Worm (Caenorhabditis elegans): ENCODE data around the gene col-106.

DNA sequence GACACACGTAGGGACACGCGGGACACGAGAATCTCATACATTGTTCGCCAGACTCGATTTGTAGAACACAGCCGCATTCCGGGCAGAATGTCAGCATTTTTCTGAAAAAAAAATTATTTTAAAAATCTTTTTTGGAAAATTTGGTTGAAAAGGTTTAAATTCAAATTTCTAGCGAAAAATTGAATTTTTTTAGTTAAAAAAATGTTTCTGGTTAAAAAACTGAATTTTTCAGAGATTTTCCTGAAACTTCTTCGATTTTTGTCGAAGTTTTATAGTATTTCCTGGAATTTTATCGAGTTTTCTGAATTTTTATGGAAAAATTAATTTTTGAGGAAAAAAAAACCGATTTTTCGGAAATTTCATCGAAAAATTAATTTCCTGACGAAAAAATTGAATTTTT is 50.6 kb downstream of the col-106 start, which contains the start of gene rpc-11:
- TF ChIP-seq ceh-82 (tag; optimal IDR thresholded peaks at IDR 0.05) = no peak
- no peak for TF ChIP-seq ZK546.5 (tag; optimal IDR thresholded peaks at IDR 0.05)
- TF ChIP-seq lin-39 (tag; optimal IDR thresholded peaks at IDR 0.05) = no peak
- TF ChIP-seq nhr-237 (tag; optimal IDR thresholded peaks at IDR 0.05) = no peak
- no peak for TF ChIP-seq mdl-1 (tag; optimal IDR thresholded peaks at IDR 0.05)
- TF ChIP-seq skn-1 (tag; optimal IDR thresholded peaks at IDR 0.05) = no peak
- no peak for TF ChIP-seq nhr-12 (tag; optimal IDR thresholded peaks at IDR 0.05)
- no peak for TF ChIP-seq nhr-11 (tag; optimal IDR thresholded peaks at IDR 0.05)
- no peak for TF ChIP-seq nhr-28 (tag; optimal IDR thresholded peaks at IDR 0.05)
- TF ChIP-seq nfya-1 (tag; optimal IDR thresholded peaks at IDR 0.05; ENCODE audit: insufficient read depth) = no peak
- no peak for TF ChIP-seq egl-27 (tag; optimal IDR thresholded peaks at IDR 0.05)
- no peak for TF ChIP-seq fkh-2 (tag; optimal IDR thresholded peaks at IDR 0.05)
- TF ChIP-seq pqm-1 (tag; optimal IDR thresholded peaks at IDR 0.05) = no peak
- no peak for TF ChIP-seq pha-4 (tag; optimal IDR thresholded peaks at IDR 0.05)
